Worm (Caenorhabditis elegans): ENCODE measurements around the gene ssp-35.
A peak's percentile ranks its signal among the peaks of the same experiment; 100 is the strongest.

Gene ssp-35

DNA sequence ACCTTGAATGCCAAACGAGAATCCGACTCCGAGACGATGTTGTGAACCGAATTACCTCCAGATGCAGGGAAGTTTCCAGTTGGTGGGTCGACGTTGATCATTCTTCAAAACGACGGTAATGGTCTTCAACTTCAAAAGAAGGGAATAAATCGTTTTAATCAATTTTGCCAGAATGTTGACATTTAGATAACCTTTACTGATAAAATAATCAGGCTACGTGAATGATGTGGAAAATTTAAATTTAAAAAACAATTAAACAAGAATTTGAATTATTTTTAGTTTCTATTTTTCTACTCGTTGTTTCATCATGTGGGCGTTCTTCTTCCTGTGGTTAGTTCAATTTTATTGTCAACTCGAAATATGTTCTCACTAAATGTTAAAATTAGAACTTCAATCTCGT lies at the start of gene ssp-35:
Gene ssp-35 (minus strand): TSS at position 101 of the 400 bp plus-strand sequence.
- TF ChIP-seq ama-1 (optimal IDR thresholded peaks at IDR 0.05) (no peak), F13C5.2 (tag; optimal IDR thresholded peaks at IDR 0.05) (no peak), ceh-13 (GFP tag; optimal IDR thresholded peaks at IDR 0.05) (no peak), hmg-4 (GFP tag; optimal IDR thresholded peaks at IDR 0.05) (no peak), tbx-11 (GFP tag; IDR thresholded peaks at IDR 0.05) (no peak), aly-1 (tag; optimal IDR thresholded peaks at IDR 0.05) (no peak), hmbx-1 (tag; optimal IDR thresholded peaks at IDR 0.05) (no peak), hnd-1 (tag; optimal IDR thresholded peaks at IDR 0.05) (no peak)

- TF ChIP-seq tbx-11 (GFP tag; IDR thresholded peaks at IDR 0.05) (no peak), hmbx-1 (tag; optimal IDR thresholded peaks at IDR 0.05) (no peak), pes-1 (GFP tag; IDR thresholded peaks at IDR 0.05) (no peak), tbx-37 (GFP tag; conservative IDR thresholded peaks at IDR 0.05) (no peak), hmg-4 (GFP tag; optimal IDR thresholded peaks at IDR 0.05) (no peak), ama-1 (optimal IDR thresholded peaks at IDR 0.05) (no peak), flt-1 (GFP tag; IDR thresholded peaks at IDR 0.05) (no peak), scrt-1 (GFP tag; IDR thresholded peaks at IDR 0.05) (no peak), ets-7 (tag; optimal IDR thresholded peaks at IDR 0.05) (no peak), tra-4 (tag; optimal IDR thresholded peaks at IDR 0.05) (no peak), B0310.2 (tag; optimal IDR thresholded peaks at IDR 0.05) (no peak), sea-1 (GFP tag; conservative IDR thresholded peaks at IDR 0.05) (no peak), hnd-1 (tag; optimal IDR thresholded peaks at IDR 0.05) (no peak), F13C5.2 (tag; optimal IDR thresholded peaks at IDR 0.05) (no peak), ceh-13 (GFP tag; optimal IDR thresholded peaks at IDR 0.05) (no peak)
Measured at ce11 chrV:12310256-12310655, 46.6 kb upstream of the ssp-35 start, which contains the start of gene hpo-30. hpo-30 (minus strand) TSS chrV:12310356.

ce11 chrV:12307011-12307540 lies 43.5 kb upstream of the ssp-35 start, which contains the start of gene srg-45:
srg-45 (plus strand) TSS chrV:12307490.
- no peak for TF ChIP-seq sea-1 (GFP tag; conservative IDR thresholded peaks at IDR 0.05)
- no peak for TF ChIP-seq ama-1 (optimal IDR thresholded peaks at IDR 0.05)
- no peak for TF ChIP-seq scrt-1 (GFP tag; IDR thresholded peaks at IDR 0.05)
- no peak for TF ChIP-seq hnd-1 (tag; optimal IDR thresholded peaks at IDR 0.05)
- no peak for TF ChIP-seq tbx-11 (GFP tag; IDR thresholded peaks at IDR 0.05)
- no peak for TF ChIP-seq flt-1 (GFP tag; IDR thresholded peaks at IDR 0.05)
- TF ChIP-seq pes-1 (GFP tag; IDR thresholded peaks at IDR 0.05): no peak
- TF ChIP-seq F13C5.2 (tag; optimal IDR thresholded peaks at IDR 0.05): no peak
- no peak for TF ChIP-seq tra-4 (tag; optimal IDR thresholded peaks at IDR 0.05)
- TF ChIP-seq aly-1 (tag; optimal IDR thresholded peaks at IDR 0.05): no peak
- no peak for TF ChIP-seq ceh-13 (GFP tag; optimal IDR thresholded peaks at IDR 0.05)
- TF ChIP-seq B0310.2 (tag; optimal IDR thresholded peaks at IDR 0.05): no peak
- no peak for TF ChIP-seq tbx-37 (GFP tag; conservative IDR thresholded peaks at IDR 0.05)
- TF ChIP-seq ets-7 (tag; optimal IDR thresholded peaks at IDR 0.05): no peak
- TF ChIP-seq hmbx-1 (tag; optimal IDR thresholded peaks at IDR 0.05): no peak
- no peak for TF ChIP-seq ceh-36 (tag; optimal IDR thresholded peaks at IDR 0.05)
- TF ChIP-seq hmg-4 (GFP tag; optimal IDR thresholded peaks at IDR 0.05): no peak

ce11 chrV:12305677-12306076 lies 42.1 kb upstream of the ssp-35 start:
- no peak for TF ChIP-seq hmg-4 (GFP tag; optimal IDR thresholded peaks at IDR 0.05)
- no peak for TF ChIP-seq ama-1 (optimal IDR thresholded peaks at IDR 0.05)
- no peak for TF ChIP-seq tbx-11 (GFP tag; IDR thresholded peaks at IDR 0.05)

- TF ChIP-seq hmg-4 (GFP tag; optimal IDR thresholded peaks at IDR 0.05): peak; percentile 100
- TF ChIP-seq pes-1 (GFP tag; IDR thresholded peaks at IDR 0.05): peak; percentile 99
- peak; percentile 100 for TF ChIP-seq flt-1 (GFP tag; IDR thresholded peaks at IDR 0.05)
- TF ChIP-seq F13C5.2 (tag; optimal IDR thresholded peaks at IDR 0.05): peak; percentile 100
- peak; percentile 87 for TF ChIP-seq ama-1 (optimal IDR thresholded peaks at IDR 0.05)
- TF ChIP-seq sea-1 (GFP tag; conservative IDR thresholded peaks at IDR 0.05): peak; percentile 100
- peak; percentile 100 for TF ChIP-seq scrt-1 (GFP tag; IDR thresholded peaks at IDR 0.05)
- TF ChIP-seq ceh-36 (tag; optimal IDR thresholded peaks at IDR 0.05): peak; percentile 98
- TF ChIP-seq ets-7 (tag; optimal IDR thresholded peaks at IDR 0.05): peak; percentile 99
- TF ChIP-seq ceh-13 (GFP tag; optimal IDR thresholded peaks at IDR 0.05): peak; percentile 100
- peak; percentile 96 for TF ChIP-seq hmbx-1 (tag; optimal IDR thresholded peaks at IDR 0.05)
- TF ChIP-seq tbx-37 (GFP tag; conservative IDR thresholded peaks at IDR 0.05): peak; percentile 100
- peak; percentile 100 for TF ChIP-seq aly-1 (tag; optimal IDR thresholded peaks at IDR 0.05)
- TF ChIP-seq B0310.2 (tag; optimal IDR thresholded peaks at IDR 0.05): peak; percentile 100
- TF ChIP-seq hnd-1 (tag; optimal IDR thresholded peaks at IDR 0.05): peak; percentile 98
- peak; percentile 100 for TF ChIP-seq tbx-11 (GFP tag; IDR thresholded peaks at IDR 0.05)
- TF ChIP-seq tra-4 (tag; optimal IDR thresholded peaks at IDR 0.05): peak; percentile 99
Measured at ce11 chrV:12303453-12304077, 39.9 kb upstream of the ssp-35 start.

- TF ChIP-seq B0310.2 (tag; optimal IDR thresholded peaks at IDR 0.05) (no peak), ama-1 (optimal IDR thresholded peaks at IDR 0.05) (no peak), hmg-4 (GFP tag; optimal IDR thresholded peaks at IDR 0.05) (no peak), hnd-1 (tag; optimal IDR thresholded peaks at IDR 0.05) (no peak), tbx-11 (GFP tag; IDR thresholded peaks at IDR 0.05) (no peak), F13C5.2 (tag; optimal IDR thresholded peaks at IDR 0.05) (no peak), tbx-37 (GFP tag; conservative IDR thresholded peaks at IDR 0.05) (no peak), hmbx-1 (tag; optimal IDR thresholded peaks at IDR 0.05) (no peak), ceh-13 (GFP tag; optimal IDR thresholded peaks at IDR 0.05) (no peak), pes-1 (GFP tag; IDR thresholded peaks at IDR 0.05) (no peak), ets-7 (tag; optimal IDR thresholded peaks at IDR 0.05) (no peak), flt-1 (GFP tag; IDR thresholded peaks at IDR 0.05) (no peak), ceh-36 (tag; optimal IDR thresholded peaks at IDR 0.05) (no peak), sea-1 (GFP tag; conservative IDR thresholded peaks at IDR 0.05) (no peak), aly-1 (tag; optimal IDR thresholded peaks at IDR 0.05) (no peak), scrt-1 (GFP tag; IDR thresholded peaks at IDR 0.05) (no peak), tra-4 (tag; optimal IDR thresholded peaks at IDR 0.05) (no peak)
Measured at ce11 chrV:12301985-12302591, 38.5 kb upstream of the ssp-35 start, which contains the start of the genes frm-7 and F55C5.17. frm-7 (plus strand) TSS chrV:12302484. F55C5.17 (plus strand) TSS chrV:12302541.
